Worm (Caenorhabditis elegans): ENCODE measurements around the gene srlf-24.
A peak's percentile ranks its signal among the peaks of the same experiment; 100 is the strongest.
"Not testable (repeated sequence)": the region's sequence is repeated elsewhere in the genome, so short reads cannot be mapped to it uniquely, and the experiment has no call there.

The srlf-24 gene

ce11 chrIV:11082153-11082552, 23.5 kb downstream of the srlf-24 start, which contains the start of gene let-70:
TSS of gene let-70 (minus strand) at chrIV:11082253.
- TF ChIP-seq nhr-129 (tag; optimal IDR thresholded peaks at IDR 0.05), result peak; percentile 12
- no peak for TF ChIP-seq ceh-82 (tag; optimal IDR thresholded peaks at IDR 0.05)
- no peak for TF ChIP-seq ztf-4 (tag; optimal IDR thresholded peaks at IDR 0.05)

- TF ChIP-seq unc-62 (GFP tag; optimal IDR thresholded peaks at IDR 0.05) (no peak), nhr-129 (tag; optimal IDR thresholded peaks at IDR 0.05) (peak; percentile 7), nhr-25 (tag; optimal IDR thresholded peaks at IDR 0.05) (peak; percentile 18), lin-13 (GFP tag; optimal IDR thresholded peaks at IDR 0.05) (peak; percentile 20), Y55F3AM.14 (GFP tag; optimal IDR thresholded peaks at IDR 0.05) (peak; percentile 21), ztf-11 (tag; optimal IDR thresholded peaks at IDR 0.05) (no peak), ama-1 (optimal IDR thresholded peaks at IDR 0.05) (peak; percentile 64), ztf-4 (tag; optimal IDR thresholded peaks at IDR 0.05) (peak; percentile 41), lsy-2 (tag; optimal IDR thresholded peaks at IDR 0.05) (peak in 1 of 2 experiments; percentile 36)
Measured at ce11 chrIV:11080823-11081285, 24.8 kb downstream of the srlf-24 start, which contains the start of gene atg-7. TSS of gene atg-7 (minus strand) at chrIV:11081055.

ce11 chrIV:11078482-11078881, 27.1 kb downstream of the srlf-24 start, which contains the start of gene Y5F2A.4:
TSS of gene Y5F2A.4 (minus strand) at chrIV:11078582.
- TF ChIP-seq alr-1 (tag; optimal IDR thresholded peaks at IDR 0.05) (no peak), mab-5 (tag; optimal IDR thresholded peaks at IDR 0.05) (no peak)

- peak; percentile 76 for TF ChIP-seq nhr-237 (tag; optimal IDR thresholded peaks at IDR 0.05)
- not testable (repeated sequence) for TF ChIP-seq sma-9 (GFP tag; optimal IDR thresholded peaks at IDR 0.05)
- peak; percentile 59 for TF ChIP-seq sma-9 (tag; optimal IDR thresholded peaks at IDR 0.05)
Measured at ce11 chrIV:11070895-11071294, 34.7 kb downstream of the srlf-24 start.

DNA sequence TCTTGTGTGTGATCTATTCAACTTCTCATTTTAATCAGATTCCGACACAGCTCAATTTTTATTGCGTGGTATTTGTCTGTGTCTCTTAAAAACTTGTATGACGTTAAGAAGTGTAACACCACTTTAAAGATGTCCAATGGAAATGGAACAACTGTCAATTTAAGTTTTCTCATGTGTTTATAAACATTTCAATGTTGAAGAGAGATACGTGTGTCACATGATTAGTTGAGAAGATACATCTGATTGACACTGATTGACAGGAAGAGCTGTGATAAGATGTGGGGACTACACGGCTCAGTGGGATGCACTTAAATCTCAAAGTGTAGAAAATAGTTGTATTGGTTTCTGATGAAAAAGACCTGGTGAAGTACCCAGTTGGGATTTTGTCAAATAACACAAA, 37.3 kb downstream of the srlf-24 start:
- TF ChIP-seq unc-62 (GFP tag; optimal IDR thresholded peaks at IDR 0.05), result peak; percentile 79
- peak; percentile 58 for TF ChIP-seq mab-5 (tag; optimal IDR thresholded peaks at IDR 0.05)
- no peak for TF ChIP-seq sma-3 (GFP tag; optimal IDR thresholded peaks at IDR 0.05)
- TF ChIP-seq C34F6.9 (tag; optimal IDR thresholded peaks at IDR 0.05), result peak; percentile 59
- TF ChIP-seq sma-9 (GFP tag; optimal IDR thresholded peaks at IDR 0.05), result peak; percentile 72
- no peak for TF ChIP-seq sma-9 (tag; optimal IDR thresholded peaks at IDR 0.05)
- peak in 1 of 2 experiments; percentile 77 for TF ChIP-seq lsy-2 (tag; optimal IDR thresholded peaks at IDR 0.05)
- peak; percentile 67 for TF ChIP-seq nhr-6 (tag; optimal IDR thresholded peaks at IDR 0.05)
- peak; percentile 84 for TF ChIP-seq F13H6.1 (tag; optimal IDR thresholded peaks at IDR 0.05)
- no peak for TF ChIP-seq nhr-11 (tag; optimal IDR thresholded peaks at IDR 0.05)
- peak; percentile 87 for TF ChIP-seq nhr-129 (tag; optimal IDR thresholded peaks at IDR 0.05)
- no peak for TF ChIP-seq nhr-23 (tag; optimal IDR thresholded peaks at IDR 0.05)
- peak; percentile 62 for TF ChIP-seq ztf-4 (tag; optimal IDR thresholded peaks at IDR 0.05)

DNA sequence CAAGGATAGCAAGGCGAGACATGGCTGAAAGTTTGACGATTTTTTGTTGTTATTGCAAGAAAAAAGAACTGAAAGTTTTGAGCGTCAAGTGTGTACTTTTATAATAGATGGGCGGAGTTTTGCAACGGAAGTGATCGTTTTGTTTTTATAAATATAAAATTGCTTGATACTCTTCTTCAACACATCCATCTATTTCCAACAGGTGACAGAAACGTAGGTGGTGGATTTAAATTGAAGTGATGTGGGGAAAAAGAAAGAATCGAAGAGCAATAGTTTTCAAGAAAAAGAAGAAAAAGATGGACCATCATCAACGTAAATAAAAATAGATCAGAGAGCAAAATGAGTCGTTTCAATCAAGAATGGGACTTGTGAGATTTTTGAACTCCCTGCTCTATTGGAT, 38.6 kb downstream of the srlf-24 start, which contains the start of gene ttr-17:
Gene ttr-17 (minus strand): TSS at position 24 of the 400 bp plus-strand sequence.
- TF ChIP-seq mbf-1 (tag; optimal IDR thresholded peaks at IDR 0.05) (no peak), ama-1 (optimal IDR thresholded peaks at IDR 0.05) (peak; percentile 54), ceh-16 (tag; optimal IDR thresholded peaks at IDR 0.05) (no peak), lin-39 (tag; optimal IDR thresholded peaks at IDR 0.05) (no peak), sma-9 (GFP tag; optimal IDR thresholded peaks at IDR 0.05) (peak; percentile 50), sma-9 (tag; optimal IDR thresholded peaks at IDR 0.05) (no peak), C34F6.9 (tag; optimal IDR thresholded peaks at IDR 0.05) (peak; percentile 7), mdl-1 (tag; optimal IDR thresholded peaks at IDR 0.05) (no peak), lsy-2 (tag; optimal IDR thresholded peaks at IDR 0.05) (peak in 1 of 2 experiments; percentile 43), F13H6.1 (tag; optimal IDR thresholded peaks at IDR 0.05) (peak; percentile 54)

ce11 chrIV:11063962-11064361, 41.7 kb downstream of the srlf-24 start, which contains the start of gene ttr-16:
TSS of gene ttr-16 (minus strand) at chrIV:11064137.
- TF ChIP-seq unc-39 (tag; optimal IDR thresholded peaks at IDR 0.05) (no peak), sma-9 (GFP tag; optimal IDR thresholded peaks at IDR 0.05) (peak; percentile 32), sma-9 (tag; optimal IDR thresholded peaks at IDR 0.05) (no peak), mbf-1 (tag; optimal IDR thresholded peaks at IDR 0.05) (no peak), alr-1 (tag; optimal IDR thresholded peaks at IDR 0.05) (no peak), sem-4 (tag; optimal IDR thresholded peaks at IDR 0.05) (no peak), nhr-12 (tag; optimal IDR thresholded peaks at IDR 0.05) (no peak), nhr-6 (tag; optimal IDR thresholded peaks at IDR 0.05) (no peak), elt-3 (tag; optimal IDR thresholded peaks at IDR 0.05) (no peak), C34F6.9 (tag; optimal IDR thresholded peaks at IDR 0.05) (peak; percentile 20), nhr-11 (tag; optimal IDR thresholded peaks at IDR 0.05) (no peak), aly-2 (tag; optimal IDR thresholded peaks at IDR 0.05) (no peak), ceh-16 (tag; optimal IDR thresholded peaks at IDR 0.05) (no peak), nhr-237 (tag; optimal IDR thresholded peaks at IDR 0.05) (no peak), zag-1 (tag; optimal IDR thresholded peaks at IDR 0.05) (no peak), ztf-11 (tag; optimal IDR thresholded peaks at IDR 0.05) (no peak), snpc-4 (tag; optimal IDR thresholded peaks at IDR 0.05) (no peak), sma-3 (GFP tag; optimal IDR thresholded peaks at IDR 0.05) (no peak), ZK546.5 (tag; optimal IDR thresholded peaks at IDR 0.05) (no peak), ama-1 (optimal IDR thresholded peaks at IDR 0.05) (peak; percentile 86), Y55F3AM.14 (GFP tag; optimal IDR thresholded peaks at IDR 0.05) (no peak), crh-2 (tag; optimal IDR thresholded peaks at IDR 0.05) (no peak), fos-1 (tag; optimal IDR thresholded peaks at IDR 0.05) (no peak), egl-27 (tag; optimal IDR thresholded peaks at IDR 0.05) (no peak), dmd-4 (tag; optimal IDR thresholded peaks at IDR 0.05) (no peak), ztf-1 (GFP tag; conservative IDR thresholded peaks at IDR 0.05) (no peak), peb-1 (tag; optimal IDR thresholded peaks at IDR 0.05) (no peak)

All from whole organism, L2 larva.